Fruit fly (Drosophila melanogaster) whole organism, embryonic: ENCODE results near the gene sunz.

Experiments used
- B-H2 ChIP-seq: fragments of 200-800 bp; sonication (Bioruptor generic); optimal IDR thresholded peaks from 2 replicates; lab custom pipeline; 2018; ENCODE audit warnings: missing biosample characterization, mild to moderate bottlenecking, missing genetic modification characterization
- CG10274 ChIP-seq: fragments of 200-800 bp; sonication (Bioruptor generic); optimal IDR thresholded peaks from 3 replicates; lab custom pipeline; 2017; ENCODE audit warnings: missing biosample characterization, mild to moderate bottlenecking, missing genetic modification characterization
- CG10321 ChIP-seq: fragments of 200-800 bp; sonication (Bioruptor generic); IDR thresholded peaks from 2 replicates; pipeline ENCODE4 v1.3.6; 2022; ENCODE audit warnings: missing biosample characterization, missing genetic modification characterization
- CG11723 ChIP-seq: fragments of 200-800 bp; sonication (Bioruptor generic); optimal IDR thresholded peaks from 2 replicates; lab custom pipeline; 2017; ENCODE audit warnings: missing biosample characterization, mild to moderate bottlenecking, missing genetic modification characterization
- CG12071 ChIP-seq: fragments of 200-800 bp; sonication (Bioruptor generic); optimal IDR thresholded peaks from 3 replicates; lab custom pipeline; 2018; ENCODE audit warnings: missing biosample characterization, mild to moderate bottlenecking, missing genetic modification characterization
- CG13296 ChIP-seq: fragments of 200-800 bp; sonication (Bioruptor generic); optimal IDR thresholded peaks from 3 replicates; lab custom pipeline; 2018; ENCODE audit warnings: missing biosample characterization, mild to moderate bottlenecking, missing genetic modification characterization
- CG13624 ChIP-seq: fragments of 200-800 bp; sonication (Bioruptor generic); optimal IDR thresholded peaks from 2 replicates; lab custom pipeline; 2016; ENCODE audit warnings: missing biosample characterization, missing genetic modification characterization
- CG14710 ChIP-seq: fragments of 200-800 bp; sonication (Bioruptor generic); optimal IDR thresholded peaks from 3 replicates; lab custom pipeline; 2019; ENCODE audit warnings: missing biosample characterization, mild to moderate bottlenecking, missing genetic modification characterization, moderate library complexity
- CG16815 ChIP-seq: fragments of 200-800 bp; sonication (Bioruptor generic); optimal IDR thresholded peaks from 3 replicates; lab custom pipeline; 2017; ENCODE audit warnings: missing biosample characterization, mild to moderate bottlenecking, missing genetic modification characterization
- CG17829 ChIP-seq: fragments of 200-800 bp; optimal IDR thresholded peaks from 2 replicates; lab custom pipeline; 2019; ENCODE audit warnings: missing biosample characterization, mild to moderate bottlenecking, missing genetic modification characterization, moderate library complexity
- CG17912 ChIP-seq: fragments of 200-800 bp; sonication (Bioruptor generic); optimal IDR thresholded peaks from 2 replicates; lab custom pipeline; 2018; ENCODE audit warnings: missing biosample characterization, mild to moderate bottlenecking, missing genetic modification characterization
- CG1832 ChIP-seq: fragments of 200-800 bp; sonication (Bioruptor generic); optimal IDR thresholded peaks from 2 replicates; lab custom pipeline; 2017; ENCODE audit warnings: missing biosample characterization, mild to moderate bottlenecking, missing genetic modification characterization, inconsistent platforms
- CG2199 ChIP-seq: fragments of 200-800 bp; sonication (Bioruptor generic); IDR thresholded peaks from 3 replicates; pipeline ENCODE4 v1.3.6; 2022; ENCODE audit warnings: missing biosample characterization, missing genetic modification characterization
- CG2875 ChIP-seq: fragments of 200-800 bp; sonication (Bioruptor generic); optimal IDR thresholded peaks from 2 replicates; lab custom pipeline; 2017; ENCODE audit warnings: missing biosample characterization, mild to moderate bottlenecking, missing genetic modification characterization, missing genetic modification reagents
- CG34376 ChIP-seq: fragments of 200-800 bp; sonication (Bioruptor generic); optimal IDR thresholded peaks from 2 replicates; lab custom pipeline; 2018; ENCODE audit warnings: missing biosample characterization, mild to moderate bottlenecking, missing genetic modification characterization
- CG3847 ChIP-seq: fragments of 200-800 bp; sonication (Bioruptor generic); IDR thresholded peaks from 2 replicates; pipeline ENCODE4 v1.3.6; 2022; ENCODE audit warnings: missing biosample characterization, missing genetic modification characterization
- CG4617 ChIP-seq: fragments of 200-800 bp; sonication (Bioruptor generic); optimal IDR thresholded peaks from 3 replicates; lab custom pipeline; 2016; ENCODE audit warnings: missing biosample characterization, missing genetic modification characterization, borderline replicate concordance
- CG4854 ChIP-seq: fragments of 200-800 bp; sonication (Bioruptor generic); optimal IDR thresholded peaks from 2 replicates; lab custom pipeline; 2016; ENCODE audit warnings: missing biosample characterization, missing genetic modification characterization, inconsistent platforms
- CG5245 ChIP-seq: fragments of 200-800 bp; sonication (Bioruptor generic); optimal IDR thresholded peaks from 3 replicates; lab custom pipeline; 2016; ENCODE audit warnings: missing biosample characterization, missing genetic modification characterization
- CG6765 ChIP-seq: fragments of 200-800 bp; sonication (Bioruptor generic); optimal IDR thresholded peaks from 3 replicates; lab custom pipeline; 2017; ENCODE audit warnings: missing biosample characterization, mild to moderate bottlenecking, missing genetic modification characterization
- CG8388 ChIP-seq: fragments of 200-800 bp; sonication (Bioruptor generic); optimal IDR thresholded peaks from 2 replicates; lab custom pipeline; 2019; ENCODE audit warnings: missing biosample characterization, mild to moderate bottlenecking, missing genetic modification characterization, moderate library complexity
- CG9215 ChIP-seq: fragments of 200-800 bp; sonication (Bioruptor generic); IDR thresholded peaks from 2 replicates; pipeline ENCODE4 v1.3.6; 2022; ENCODE audit warnings: missing biosample characterization, missing genetic modification characterization
- CG9932 ChIP-seq: fragments of 200-800 bp; sonication (Bioruptor generic); IDR thresholded peaks from 2 replicates; pipeline ENCODE4 v1.3.6; 2022; ENCODE audit warnings: missing biosample characterization, missing genetic modification characterization
- CTCF ChIP-seq: fragments of 200-800 bp; sonication (Bioruptor generic); optimal IDR thresholded peaks from 2 replicates; lab custom pipeline; 2017; ENCODE audit warnings: missing biosample characterization, mild to moderate bottlenecking, missing genetic modification characterization, moderate library complexity
- Dfd ChIP-seq, 2 experiments: fragments of >200 bp; optimal IDR thresholded peaks; 2 replicates each; lab custom pipeline; 2017; ENCODE audit warnings: missing biosample characterization in 2 of 2, missing genetic modification characterization in 2 of 2
- Drgx ChIP-seq: fragments of 200-800 bp; sonication (Bioruptor generic); IDR thresholded peaks from 2 replicates; pipeline ENCODE4 v1.3.6; 2022; ENCODE audit warnings: missing biosample characterization, missing genetic modification characterization
- ERR ChIP-seq: fragments of 200-800 bp; sonication (Bioruptor generic); optimal IDR thresholded peaks from 2 replicates; lab custom pipeline; 2016; ENCODE audit warnings: missing biosample characterization, missing genetic modification characterization
- GATAe ChIP-seq: fragments of 200-800 bp; sonication (Bioruptor generic); conservative IDR thresholded peaks from 2 replicates; pipeline ENCODE4 v1.3.6; 2022; ENCODE audit warnings: missing biosample characterization, missing genetic modification characterization
- HmgD ChIP-seq: fragments of 200-800 bp; sonication (Bioruptor generic); optimal IDR thresholded peaks from 3 replicates; lab custom pipeline; 2016; ENCODE audit warnings: missing biosample characterization, missing genetic modification characterization
- MBD-R2 ChIP-seq: fragments of 200-800 bp; sonication (Bioruptor generic); IDR thresholded peaks from 2 replicates; pipeline ENCODE4 v1.3.6; 2022; ENCODE audit warnings: missing biosample characterization, missing genetic modification characterization
- Mes4 ChIP-seq: fragments of 200-800 bp; sonication (Bioruptor generic); optimal IDR thresholded peaks from 2 replicates; lab custom pipeline; 2016; ENCODE audit warnings: missing biosample characterization, missing genetic modification characterization
- Mrtf ChIP-seq: fragments of 200-800 bp; sonication (Bioruptor generic); IDR thresholded peaks from 3 replicates; pipeline ENCODE4 v1.3.6; 2022; ENCODE audit warnings: missing biosample characterization, missing genetic modification characterization
- Neu2 ChIP-seq: fragments of 200-800 bp; sonication (Bioruptor generic); optimal IDR thresholded peaks from 3 replicates; lab custom pipeline; 2016; ENCODE audit warnings: missing biosample characterization, missing genetic modification characterization, borderline replicate concordance
- Opbp ChIP-seq: fragments of 200-800 bp; sonication (Bioruptor generic); IDR thresholded peaks from 3 replicates; pipeline ENCODE4 v1.3.6; 2022; ENCODE audit warnings: missing biosample characterization, missing genetic modification characterization; ENCODE audit not compliant: partially characterized antibody
- PHDP ChIP-seq: fragments of 200-800 bp; sonication (Bioruptor generic); optimal IDR thresholded peaks from 3 replicates; lab custom pipeline; 2018; ENCODE audit warnings: missing biosample characterization, mild to moderate bottlenecking, missing genetic modification characterization, moderate library complexity
- Rfx ChIP-seq: fragments of 200-800 bp; sonication (Bioruptor generic); IDR thresholded peaks from 2 replicates; pipeline ENCODE4 v1.3.6; 2022; ENCODE audit warnings: missing biosample characterization, missing genetic modification characterization
- Side ChIP-seq: fragments of 200-800 bp; sonication (Bioruptor generic); optimal IDR thresholded peaks from 2 replicates; lab custom pipeline; 2016; ENCODE audit warnings: missing biosample characterization, missing genetic modification characterization
- Sry-δ ChIP-seq: fragments of 200-800 bp; sonication (Bioruptor generic); optimal IDR thresholded peaks from 2 replicates; lab custom pipeline; 2016; ENCODE audit warnings: missing biosample characterization, missing genetic modification characterization
- Usf ChIP-seq: fragments of 200-800 bp; sonication (Bioruptor generic); optimal IDR thresholded peaks from 2 replicates; lab custom pipeline; 2017; ENCODE audit warnings: missing genotype, missing biosample characterization, missing genetic modification characterization
- chinmo ChIP-seq: fragments of 200-800 bp; sonication (Bioruptor generic); IDR thresholded peaks from 4 replicates; pipeline ENCODE4 v1.3.6; 2022; ENCODE audit warnings: missing biosample characterization, missing genetic modification characterization; ENCODE audit not compliant: partially characterized antibody
- chm ChIP-seq: fragments of 200-800 bp; sonication (Bioruptor generic); IDR thresholded peaks from 2 replicates; pipeline ENCODE4 v1.3.6; 2022; ENCODE audit warnings: missing biosample characterization, missing genetic modification characterization
- ci ChIP-seq: fragments of 200-800 bp; sonication (Bioruptor generic); IDR thresholded peaks from 3 replicates; pipeline ENCODE4 v1.3.6; 2022; ENCODE audit warnings: missing biosample characterization, missing genetic modification characterization
- emc ChIP-seq: fragments of 200-800 bp; sonication (Bioruptor generic); optimal IDR thresholded peaks from 2 replicates; lab custom pipeline; 2016; ENCODE audit warnings: missing biosample characterization, missing genetic modification characterization
- jigr1 ChIP-seq: fragments of 200-800 bp; sonication (Bioruptor generic); IDR thresholded peaks from 3 replicates; pipeline ENCODE4 v1.3.6; 2022; ENCODE audit warnings: missing biosample characterization, missing genetic modification characterization
- kni ChIP-seq: fragments of 200-800 bp; sonication (Bioruptor generic); optimal IDR thresholded peaks from 3 replicates; lab custom pipeline; 2017; ENCODE audit warnings: mild to moderate bottlenecking, missing biosample characterization, missing genetic modification reagents, missing genetic modification characterization
- mam ChIP-seq: fragments of 200-800 bp; sonication (Bioruptor generic); optimal IDR thresholded peaks from 3 replicates; lab custom pipeline; 2016; ENCODE audit warnings: missing biosample characterization, missing genetic modification characterization
- phol ChIP-seq: fragments of 200-800 bp; sonication (Bioruptor generic); optimal IDR thresholded peaks from 3 replicates; lab custom pipeline; 2018; ENCODE audit warnings: missing biosample characterization, mild to moderate bottlenecking, missing genetic modification characterization, moderate library complexity
- pita ChIP-seq: fragments of 200-800 bp; sonication (Bioruptor generic); optimal IDR thresholded peaks from 2 replicates; lab custom pipeline; 2017; ENCODE audit warnings: missing biosample characterization, mild to moderate bottlenecking, missing genetic modification characterization
- sna ChIP-seq: fragments of 200-800 bp; sonication (Bioruptor generic); IDR thresholded peaks from 2 replicates; pipeline ENCODE4 v1.3.6; 2022; ENCODE audit warnings: missing biosample characterization, missing genetic modification characterization; ENCODE audit not compliant: partially characterized antibody
- tna ChIP-seq: fragments of 200-800 bp; sonication (Bioruptor generic); IDR thresholded peaks from 2 replicates; pipeline ENCODE4 v1.3.6; 2022; ENCODE audit warnings: missing biosample characterization, missing genetic modification characterization; ENCODE audit not compliant: partially characterized antibody
- twi ChIP-seq: fragments of 200-800 bp; optimal IDR thresholded peaks from 2 replicates; lab custom pipeline; 2019; ENCODE audit warnings: missing biosample characterization, mild to moderate bottlenecking, missing genetic modification characterization, moderate library complexity
- zen ChIP-seq: fragments of 200-800 bp; sonication (Bioruptor generic); optimal IDR thresholded peaks from 3 replicates; lab custom pipeline; 2018; ENCODE audit warnings: missing biosample characterization, mild to moderate bottlenecking, missing genetic modification characterization, moderate library complexity

Gene sunz

DNA sequence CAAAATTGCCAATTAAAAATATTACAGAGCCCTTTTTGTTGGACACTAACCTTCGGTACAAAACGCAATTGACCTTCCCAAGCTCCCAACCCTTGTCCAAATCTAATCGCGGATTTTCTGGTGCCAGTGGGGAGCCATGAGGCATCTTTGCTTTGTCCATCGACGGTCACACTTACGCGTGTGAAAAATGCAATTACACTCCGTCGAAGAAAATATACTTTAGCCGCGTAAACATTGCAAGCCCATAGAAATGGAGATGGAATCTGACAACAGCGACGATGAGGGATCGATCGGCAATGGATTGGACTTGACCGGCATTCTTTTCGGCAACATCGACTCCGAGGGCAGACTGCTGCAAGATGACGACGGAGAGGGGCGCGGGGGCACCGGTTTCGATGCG, 16.8 kb downstream of the sunz start, which contains the start of gene Taf1 (continued):
- TF ChIP-seq ERR (no peak), CG16815 (GFP tag; lab: Kevin White, UChicago) (no peak), CG14710 (tag; lab: Kevin White, UChicago) (peak; percentile 67), Side (GFP tag; lab: Kevin White, UChicago) (no peak), Usf (GFP tag; lab: Kevin White, UChicago) (no peak), HmgD (GFP tag; lab: Kevin White, UChicago) (peak; percentile 68), zen (tag; lab: Kevin White, UChicago) (peak; percentile 39), CG4617 (peak; percentile 98), Mrtf (no peak), CTCF (GFP tag; lab: Kevin White, UChicago) (peak; percentile 75), twi (tag; lab: Kevin White, UChicago) (no peak), emc (GFP tag; lab: Kevin White, UChicago) (no peak), Dfd (GFP tag; optimal IDR thresholded peaks at IDR 0.05; lab: Kevin White, UChicago) (no peak), Opbp (peak; percentile 63; the same call in 1 of the 3 replicates), pita (GFP tag; lab: Kevin White, UChicago) (peak; percentile 85), chm (GFP tag; lab: Robert Waterston, UW) (no peak), CG2875 (no peak), CG2199 (GFP tag; lab: Robert Waterston, UW) (peak; percentile 90), CG17912 (GFP tag; lab: Kevin White, UChicago) (peak; percentile 27), CG6765 (GFP tag; lab: Kevin White, UChicago) (no peak), CG12071 (GFP tag; lab: Kevin White, UChicago) (no peak), jigr1 (GFP tag; lab: Robert Waterston, UW) (no peak), Neu2 (GFP tag; lab: Kevin White, UChicago) (no peak), mam (GFP tag; lab: Kevin White, UChicago) (no peak), CG10321 (no peak), chinmo (peak; percentile 86; the same call in 2 of the 4 replicates), CG1832 (GFP tag; lab: Kevin White, UChicago) (no peak), CG11723 (GFP tag; lab: Kevin White, UChicago) (no peak), Mes4 (GFP tag; lab: Kevin White, UChicago) (peak; percentile 15), PHDP (no peak), kni (GFP tag; lab: Kevin White, UChicago) (no peak), CG4854 (GFP tag; lab: Kevin White, UChicago) (no peak), GATAe (GFP tag; lab: Robert Waterston, UW) (peak; percentile 72; the same call in 1 of the 2 replicates), CG13296 (GFP tag; lab: Kevin White, UChicago) (no peak), CG8388 (GFP tag; lab: Kevin White, UChicago) (no peak), CG34376 (no peak), ci (GFP tag; lab: Robert Waterston, UW) (0 out of 3 replicates have a peak, but pooled peaks have one; percentile 38), CG9215 (GFP tag; lab: Robert Waterston, UW) (no peak), CG13624 (GFP tag; lab: Kevin White, UChicago) (peak; percentile 36), CG3847 (GFP tag; lab: Robert Waterston, UW) (peak; percentile 56), sna (GFP tag; lab: Robert Waterston, UW) (peak; percentile 41; the same call in 1 of the 2 replicates), CG5245 (no peak), MBD-R2 (GFP tag; lab: Robert Waterston, UW) (peak; percentile 95), CG9932 (GFP tag; lab: Robert Waterston, UW) (peak; percentile 23; the same call in 1 of the 2 replicates), B-H2 (no peak), CG17829 (tag; lab: Kevin White, UChicago) (peak; percentile 48), tna (GFP tag; lab: Robert Waterston, UW) (no peak), Sry-δ (GFP tag; lab: Kevin White, UChicago) (peak; percentile 44), Drgx (GFP tag; lab: Robert Waterston, UW) (no peak), Rfx (GFP tag; lab: Robert Waterston, UW) (peak; percentile 45), CG10274 (GFP tag; lab: Kevin White, UChicago) (no peak), phol (tag; lab: Kevin White, UChicago) (peak; percentile 64)
